Fruit fly (Drosophila melanogaster) whole organism, embryonic: Measurements from ENCODE around the gene CG11597.

Experiments used
- ATbp ChIP-seq: fragments of 200-800 bp; sonication (Bioruptor generic); optimal IDR thresholded peaks from 2 replicates; lab custom pipeline; 2017; ENCODE audit warnings: missing biosample characterization, mild to moderate bottlenecking, missing genetic modification characterization, missing genetic modification reagents
- Atf6 ChIP-seq: fragments of 200-800 bp; sonication (Bioruptor generic); IDR thresholded peaks from 2 replicates; pipeline ENCODE4 v1.3.6; 2022; ENCODE audit warnings: missing biosample characterization, missing genetic modification characterization
- Awh ChIP-seq: fragments of 200-800 bp; sonication (Bioruptor generic); IDR thresholded peaks from 2 replicates; pipeline ENCODE4, ENCODE4 v1.3.6; 2022; ENCODE audit warnings: missing biosample characterization, missing genetic modification characterization
- CG10565 ChIP-seq: fragments of 200-800 bp; sonication (Bioruptor generic); optimal IDR thresholded peaks from 3 replicates; lab custom pipeline; 2016; ENCODE audit warnings: missing biosample characterization, mild to moderate bottlenecking, missing genetic modification characterization
- CG11085 ChIP-seq: fragments of 200-800 bp; sonication (Bioruptor generic); IDR thresholded peaks from 2 replicates; pipeline ENCODE4 v1.3.6; 2022; ENCODE audit warnings: missing biosample characterization, missing genetic modification characterization
- CG11696 ChIP-seq: fragments of 200-800 bp; sonication (Bioruptor generic); IDR thresholded peaks from 2 replicates; pipeline ENCODE4 v1.3.6; 2022; ENCODE audit warnings: missing biosample characterization, missing genetic modification characterization
- CG12391 ChIP-seq: fragments of 200-800 bp; sonication (Bioruptor generic); optimal IDR thresholded peaks from 3 replicates; lab custom pipeline; 2018; ENCODE audit warnings: missing biosample characterization, mild to moderate bottlenecking, missing genetic modification characterization, moderate library complexity
- CG15011 ChIP-seq: fragments of 200-800 bp; sonication (Bioruptor generic); optimal IDR thresholded peaks from 3 replicates; lab custom pipeline; 2018; ENCODE audit warnings: missing biosample characterization, mild to moderate bottlenecking, missing genetic modification characterization
- CG1602 ChIP-seq: fragments of 200-800 bp; sonication (Bioruptor generic); optimal IDR thresholded peaks from 3 replicates; lab custom pipeline; 2016; ENCODE audit warnings: missing biosample characterization, missing genetic modification characterization
- CG17328 ChIP-seq: fragments of 200-800 bp; sonication (Bioruptor generic); IDR thresholded peaks from 2 replicates; pipeline ENCODE4 v1.3.6; 2022; ENCODE audit warnings: missing biosample characterization, missing genetic modification characterization
- CG30431 ChIP-seq: fragments of 200-800 bp; sonication (Bioruptor generic); optimal IDR thresholded peaks from 2 replicates; lab custom pipeline; 2017; ENCODE audit warnings: missing biosample characterization, missing genetic modification characterization
- CG32532 ChIP-seq: fragments of 200-800 bp; sonication (Bioruptor generic); IDR thresholded peaks from 2 replicates; pipeline ENCODE4 v1.3.6; 2022; ENCODE audit warnings: missing biosample characterization, missing genetic modification characterization
- CG33213 ChIP-seq: fragments of 200-800 bp; sonication (Bioruptor generic); optimal IDR thresholded peaks from 3 replicates; lab custom pipeline; 2016; ENCODE audit warnings: missing biosample characterization, missing genetic modification characterization
- CG34224 ChIP-seq: fragments of 200-800 bp; sonication (Bioruptor generic); IDR thresholded peaks from 3 replicates; pipeline ENCODE4 v1.3.6; 2022; ENCODE audit warnings: missing biosample characterization, missing genetic modification characterization; ENCODE audit not compliant: partially characterized antibody
- CG34422 ChIP-seq: fragments of 200-800 bp; sonication (Bioruptor generic); IDR thresholded peaks from 3 replicates; pipeline ENCODE4 v1.3.6; 2022; ENCODE audit warnings: missing biosample characterization, missing genetic modification characterization
- CG3995 ChIP-seq: fragments of 200-800 bp; sonication (Bioruptor generic); optimal IDR thresholded peaks from 3 replicates; lab custom pipeline; 2016; ENCODE audit warnings: missing biosample characterization, missing genetic modification characterization
- CG4328 ChIP-seq: fragments of 200-800 bp; sonication (Bioruptor generic); optimal IDR thresholded peaks from 3 replicates; lab custom pipeline; 2017; ENCODE audit warnings: missing biosample characterization, missing genetic modification reagents, missing genetic modification characterization
- CG5180 ChIP-seq: fragments of 200-800 bp; sonication (Bioruptor generic); optimal IDR thresholded peaks from 3 replicates; lab custom pipeline; 2017; ENCODE audit warnings: missing biosample characterization, missing genetic modification characterization, mild to moderate bottlenecking, moderate library complexity, missing genetic modification reagents
- CG5245 ChIP-seq: fragments of 200-800 bp; sonication (Bioruptor generic); optimal IDR thresholded peaks from 3 replicates; lab custom pipeline; 2016; ENCODE audit warnings: missing biosample characterization, missing genetic modification characterization
- CG6272 ChIP-seq: fragments of 200-800 bp; sonication (Bioruptor generic); IDR thresholded peaks from 2 replicates; pipeline ENCODE4 v1.3.6; 2022; ENCODE audit warnings: missing biosample characterization, missing genetic modification characterization
- CG9932 ChIP-seq: fragments of 200-800 bp; sonication (Bioruptor generic); IDR thresholded peaks from 2 replicates; pipeline ENCODE4 v1.3.6; 2022; ENCODE audit warnings: missing biosample characterization, missing genetic modification characterization
- Dref ChIP-seq: fragments of 200-800 bp; sonication (Bioruptor generic); IDR thresholded peaks from 2 replicates; pipeline ENCODE4 v1.3.6; 2022; ENCODE audit warnings: missing biosample characterization, missing genetic modification characterization
- Mrtf ChIP-seq: fragments of 200-800 bp; sonication (Bioruptor generic); IDR thresholded peaks from 3 replicates; pipeline ENCODE4 v1.3.6; 2022; ENCODE audit warnings: missing biosample characterization, missing genetic modification characterization
- Ravus ChIP-seq: fragments of 200-800 bp; sonication (Bioruptor generic); IDR thresholded peaks from 2 replicates; pipeline ENCODE4 v1.3.6; 2022; ENCODE audit warnings: missing biosample characterization, missing genetic modification characterization
- Side ChIP-seq: fragments of 200-800 bp; sonication (Bioruptor generic); optimal IDR thresholded peaks from 2 replicates; lab custom pipeline; 2016; ENCODE audit warnings: missing biosample characterization, missing genetic modification characterization
- Ssrp ChIP-seq: fragments of 200-800 bp; sonication (Bioruptor generic); optimal IDR thresholded peaks from 2 replicates; lab custom pipeline; 2018; ENCODE audit warnings: missing biosample characterization, mild to moderate bottlenecking, missing genetic modification characterization, moderate library complexity
- TFAM ChIP-seq: fragments of 200-800 bp; sonication (Bioruptor generic); optimal IDR thresholded peaks from 2 replicates; lab custom pipeline; 2017; ENCODE audit warnings: missing biosample characterization, missing genetic modification characterization, inconsistent platforms
- ac ChIP-seq: fragments of 200-800 bp; sonication (Bioruptor generic); optimal IDR thresholded peaks from 3 replicates; lab custom pipeline; 2017; ENCODE audit warnings: missing biosample characterization, mild to moderate bottlenecking, missing genetic modification characterization
- al ChIP-seq: fragments of 200-800 bp; sonication (Bioruptor generic); IDR thresholded peaks from 2 replicates; pipeline ENCODE4 v1.3.6; 2022; ENCODE audit warnings: missing biosample characterization, missing genetic modification characterization
- bbx ChIP-seq: fragments of 200-800 bp; sonication (Bioruptor generic); IDR thresholded peaks from 2 replicates; pipeline ENCODE4 v1.3.6; 2022; ENCODE audit warnings: missing biosample characterization, missing genetic modification characterization; ENCODE audit not compliant: partially characterized antibody
- bowl ChIP-seq: fragments of 200-800 bp; sonication (Bioruptor generic); IDR thresholded peaks from 2 replicates; pipeline ENCODE4 v1.3.6; 2022; ENCODE audit warnings: missing biosample characterization, missing genetic modification characterization
- crc ChIP-seq: fragments of 200-800 bp; sonication (Bioruptor generic); optimal IDR thresholded peaks from 2 replicates; lab custom pipeline; 2016; ENCODE audit warnings: missing biosample characterization, missing genetic modification characterization
- dysf ChIP-seq: fragments of 200-800 bp; sonication (Bioruptor generic); IDR thresholded peaks from 3 replicates; pipeline ENCODE4 v1.3.6; 2022; ENCODE audit warnings: missing biosample characterization, missing genetic modification characterization
- gem ChIP-seq: fragments of 200-800 bp; sonication (Bioruptor generic); optimal IDR thresholded peaks from 2 replicates; lab custom pipeline; 2019; ENCODE audit warnings: missing biosample characterization, mild to moderate bottlenecking, missing genetic modification characterization, moderate library complexity
- gsb-n ChIP-seq: fragments of 200-800 bp; sonication (Bioruptor generic); optimal IDR thresholded peaks from 3 replicates; lab custom pipeline; 2018; ENCODE audit warnings: missing biosample characterization, mild to moderate bottlenecking, missing genetic modification characterization
- inv ChIP-seq: fragments of 200-800 bp; sonication (Bioruptor generic); IDR thresholded peaks from 2 replicates; pipeline ENCODE4 v1.3.6; 2022; ENCODE audit warnings: missing biosample characterization, missing genetic modification characterization; ENCODE audit not compliant: partially characterized antibody
- kah ChIP-seq: fragments of 200-800 bp; sonication (Bioruptor generic); optimal IDR thresholded peaks from 2 replicates; lab custom pipeline; 2018; ENCODE audit warnings: missing biosample characterization, mild to moderate bottlenecking, missing genetic modification characterization
- kni ChIP-seq: fragments of 200-800 bp; sonication (Bioruptor generic); optimal IDR thresholded peaks from 3 replicates; lab custom pipeline; 2017; ENCODE audit warnings: mild to moderate bottlenecking, missing biosample characterization, missing genetic modification reagents, missing genetic modification characterization
- lab ChIP-seq: fragments of 200-800 bp; sonication (Bioruptor generic); optimal IDR thresholded peaks from 3 replicates; lab custom pipeline; 2017; ENCODE audit warnings: missing biosample characterization, missing genetic modification characterization, mild to moderate bottlenecking, moderate library complexity, missing genetic modification reagents
- lilli ChIP-seq: fragments of 200-800 bp; sonication (Bioruptor generic); optimal IDR thresholded peaks from 3 replicates; lab custom pipeline; 2016; ENCODE audit warnings: missing biosample characterization, missing genetic modification characterization
- mirr ChIP-seq: fragments of 200-800 bp; sonication (Bioruptor generic); optimal IDR thresholded peaks from 3 replicates; lab custom pipeline; 2018; ENCODE audit warnings: missing biosample characterization, mild to moderate bottlenecking, missing genetic modification characterization
- otp ChIP-seq: fragments of 200-800 bp; sonication (Bioruptor generic); IDR thresholded peaks from 3 replicates; pipeline ENCODE4, ENCODE4 v1.3.6; 2022; ENCODE audit warnings: missing biosample characterization, missing genetic modification characterization
- pfk ChIP-seq: fragments of 200-800 bp; sonication (Bioruptor generic); optimal IDR thresholded peaks from 2 replicates; lab custom pipeline; 2018; ENCODE audit warnings: missing biosample characterization, mild to moderate bottlenecking, missing genetic modification characterization, moderate library complexity
- prd ChIP-seq, 3 experiments: fragments of >200 bp in 2 of 3; fragments of 200-800 bp in 1 of 3; sonication (Bioruptor generic) in 1 of 3; optimal IDR thresholded peaks in 2 of 3; IDR thresholded peaks in 1 of 3; 2 replicates in 2 of 3; 3 replicates in 1 of 3; pipeline versions ENCODE4 v1.3.6 to Lab custom; 2017 to 2022; ENCODE audit warnings: missing biosample characterization in 1 of 3, missing genetic modification characterization in 1 of 3
- ro ChIP-seq: fragments of 200-800 bp; sonication (Bioruptor generic); IDR thresholded peaks from 2 replicates; pipeline ENCODE4 v1.3.6; 2022; ENCODE audit warnings: missing biosample characterization, missing genetic modification characterization
- tgo ChIP-seq: fragments of 200-800 bp; sonication (Bioruptor generic); IDR thresholded peaks from 3 replicates; pipeline ENCODE4 v1.3.6; 2022; ENCODE audit warnings: missing biosample characterization, missing genetic modification characterization
- tll ChIP-seq, 2 experiments: fragments of 200-800 bp in 1 of 2; fragments of >200 bp in 1 of 2; sonication (Bioruptor generic) in 1 of 2; optimal IDR thresholded peaks; 2 replicates each; lab custom pipeline; 2017 to 2019; ENCODE audit warnings: missing biosample characterization in 2 of 2, missing genetic modification characterization in 2 of 2, mild to moderate bottlenecking in 1 of 2, moderate library complexity in 1 of 2
- tx ChIP-seq: fragments of 200-800 bp; sonication (Bioruptor generic); optimal IDR thresholded peaks from 2 replicates; lab custom pipeline; 2016; ENCODE audit warnings: missing biosample characterization, missing genetic modification characterization
- vvl ChIP-seq: fragments of 200-800 bp; sonication (Bioruptor generic); IDR thresholded peaks from 2 replicates; pipeline ENCODE4 v1.3.6; 2022; ENCODE audit warnings: missing biosample characterization, missing genetic modification characterization
- wdn ChIP-seq: fragments of 200-800 bp; sonication (Bioruptor generic); IDR thresholded peaks from 2 replicates; pipeline ENCODE4 v1.3.6; 2022; ENCODE audit warnings: missing biosample characterization, missing genetic modification characterization
- zf30C ChIP-seq: fragments of 200-800 bp; sonication (Bioruptor generic); optimal IDR thresholded peaks from 3 replicates; lab custom pipeline; 2018; ENCODE audit warnings: missing biosample characterization, mild to moderate bottlenecking, missing genetic modification characterization

CG11597 gene

DNA sequence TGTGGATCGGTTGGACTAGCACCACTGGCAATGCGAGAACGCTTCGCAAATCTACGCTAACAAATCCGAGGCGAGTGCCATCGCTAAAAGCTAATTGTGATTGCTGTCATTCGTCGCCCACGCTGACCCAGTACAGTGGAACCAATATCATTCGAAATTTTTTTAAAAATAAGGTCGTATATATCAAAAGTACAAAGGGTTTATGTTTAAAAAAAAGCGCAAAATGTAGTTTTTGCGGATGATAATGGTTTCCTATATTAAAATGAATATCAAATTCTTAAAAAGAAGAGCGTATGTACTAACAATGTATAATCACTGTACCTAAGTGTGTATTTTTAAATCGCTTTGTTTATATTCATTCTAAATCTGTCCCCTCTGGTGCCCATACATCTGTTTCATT, 36.8 kb downstream of the CG11597 start (continued):
- TF ChIP-seq CG10565 (no peak), prd (optimal IDR thresholded peaks at IDR 0.05; lab: Kevin White, UChicago) (no peak), prd (GFP tag; IDR thresholded peaks at IDR 0.05; lab: Robert Waterston, UW) (peak; percentile 54; the same call in 2 of the 3 replicates), Ssrp (tag; lab: Kevin White, UChicago) (no peak), CG1602 (no peak), inv (GFP tag; lab: Robert Waterston, UW) (no peak), CG4328 (GFP tag; lab: Kevin White, UChicago) (peak; percentile 3), CG11085 (GFP tag; lab: Robert Waterston, UW) (no peak), CG15011 (GFP tag; lab: Kevin White, UChicago) (peak; percentile 4), CG34224 (GFP tag; lab: Robert Waterston, UW) (no peak), Ravus (no peak; the same call in 1 of the 2 replicates), CG17328 (GFP tag; lab: Robert Waterston, UW) (peak; percentile 37; the same call in 1 of the 2 replicates), lab (no peak), CG12391 (no peak), al (GFP tag; lab: Robert Waterston, UW) (peak; percentile 61), CG33213 (GFP tag; lab: Kevin White, UChicago) (no peak), ro (GFP tag; lab: Robert Waterston, UW) (no peak), tgo (peak; percentile 67; the same call in 2 of the 3 replicates), TFAM (GFP tag; lab: Kevin White, UChicago) (no peak), mirr (GFP tag; lab: Kevin White, UChicago) (no peak), tx (GFP tag; lab: Kevin White, UChicago) (no peak), zf30C (GFP tag; lab: Kevin White, UChicago) (no peak), wdn (peak; percentile 50; the same call in 1 of the 2 replicates), gem (tag; lab: Kevin White, UChicago) (no peak), CG5245 (GFP tag; lab: Kevin White, UChicago) (peak; percentile 8), CG30431 (no peak), Mrtf (no peak), dysf (GFP tag; lab: Robert Waterston, UW) (peak; percentile 80), ac (GFP tag; lab: Kevin White, UChicago) (no peak), pfk (GFP tag; lab: Kevin White, UChicago) (no peak), kah (GFP tag; lab: Kevin White, UChicago) (no peak), CG11696 (GFP tag; lab: Robert Waterston, UW) (no peak), tll (GFP tag; optimal IDR thresholded peaks at IDR 0.05; lab: Kevin White, UChicago) (no peak), CG32532 (GFP tag; lab: Robert Waterston, UW) (peak; percentile 78), CG34422 (GFP tag; lab: Robert Waterston, UW) (0 out of 3 replicates have a peak, but pooled peaks have one; percentile 31), ATbp (GFP tag; lab: Kevin White, UChicago) (no peak), Awh (no peak), CG5180 (GFP tag; lab: Kevin White, UChicago) (no peak), Atf6 (peak; percentile 40; the same call in 1 of the 2 replicates), CG3995 (no peak), vvl (peak; percentile 66; the same call in 1 of the 2 replicates), Side (GFP tag; lab: Kevin White, UChicago) (no peak), bowl (GFP tag; lab: Robert Waterston, UW) (no peak), CG9932 (GFP tag; lab: Robert Waterston, UW) (peak; percentile 75), CG6272 (no peak), gsb-n (tag; lab: Kevin White, UChicago) (no peak), lilli (GFP tag; lab: Kevin White, UChicago) (peak; percentile 57), bbx (GFP tag; lab: Robert Waterston, UW) (no peak), kni (GFP tag; lab: Kevin White, UChicago) (no peak), otp (GFP tag; lab: Robert Waterston, UW) (no peak), Dref (GFP tag; lab: Robert Waterston, UW) (no peak), crc (GFP tag; lab: Kevin White, UChicago) (no peak)
